Fruit fly (Drosophila melanogaster) whole organism, embryonic: Measurements from ENCODE around the gene woc.

Experiments used
- Adf1 ChIP-seq: fragments of 200-800 bp; sonication (Bioruptor generic); IDR thresholded peaks from 2 replicates; pipeline ENCODE4 v1.3.6; 2022; ENCODE audit warnings: missing biosample characterization, missing genetic modification characterization
- Atf-2 ChIP-seq: fragments of 200-800 bp; sonication (Bioruptor generic); optimal IDR thresholded peaks from 2 replicates; lab custom pipeline; 2016; ENCODE audit warnings: missing biosample characterization, missing genetic modification characterization
- C15 ChIP-seq: fragments of 200-800 bp; sonication (Bioruptor generic); IDR thresholded peaks from 3 replicates; pipeline ENCODE4 v1.3.6; 2022; ENCODE audit warnings: missing biosample characterization, missing genetic modification characterization
- CG10267 ChIP-seq: fragments of 200-800 bp; sonication (Bioruptor generic); optimal IDR thresholded peaks from 2 replicates; lab custom pipeline; 2018; ENCODE audit warnings: missing biosample characterization, mild to moderate bottlenecking, missing genetic modification characterization, moderate library complexity
- CG10274 ChIP-seq: fragments of 200-800 bp; sonication (Bioruptor generic); optimal IDR thresholded peaks from 3 replicates; lab custom pipeline; 2017; ENCODE audit warnings: missing biosample characterization, mild to moderate bottlenecking, missing genetic modification characterization
- CG10462 ChIP-seq: fragments of 200-800 bp; sonication (Bioruptor generic); optimal IDR thresholded peaks from 2 replicates; lab custom pipeline; 2016; ENCODE audit warnings: missing biosample characterization, missing genetic modification characterization
- CG11456 ChIP-seq: fragments of 200-800 bp; sonication (Bioruptor generic); IDR thresholded peaks from 3 replicates; pipeline ENCODE4 v1.3.6; 2022; ENCODE audit warnings: missing biosample characterization, missing genetic modification characterization
- CG11504 ChIP-seq: fragments of 200-800 bp; sonication (Bioruptor generic); optimal IDR thresholded peaks from 3 replicates; lab custom pipeline; 2019; ENCODE audit warnings: missing biosample characterization, mild to moderate bottlenecking, missing genetic modification characterization, moderate library complexity
- CG12071 ChIP-seq: fragments of 200-800 bp; sonication (Bioruptor generic); optimal IDR thresholded peaks from 3 replicates; lab custom pipeline; 2018; ENCODE audit warnings: missing biosample characterization, mild to moderate bottlenecking, missing genetic modification characterization
- CG12104 ChIP-seq: fragments of 200-800 bp; sonication (Bioruptor generic); optimal IDR thresholded peaks from 3 replicates; lab custom pipeline; 2016; ENCODE audit warnings: missing biosample characterization, missing genetic modification characterization
- CG14965 ChIP-seq: fragments of 200-800 bp; sonication (Bioruptor generic); optimal IDR thresholded peaks from 2 replicates; lab custom pipeline; 2016; ENCODE audit warnings: missing biosample characterization, missing genetic modification characterization, borderline replicate concordance
- CG15696 ChIP-seq: fragments of 200-800 bp; sonication (Bioruptor generic); optimal IDR thresholded peaks from 2 replicates; lab custom pipeline; 2019; ENCODE audit warnings: missing biosample characterization, mild to moderate bottlenecking, missing genetic modification characterization, moderate library complexity
- CG18764 ChIP-seq: fragments of 200-800 bp; sonication (Bioruptor generic); optimal IDR thresholded peaks from 3 replicates; lab custom pipeline; 2016; ENCODE audit warnings: missing biosample characterization, missing genetic modification characterization
- CG32772 ChIP-seq: fragments of 200-800 bp; sonication (Bioruptor generic); IDR thresholded peaks from 2 replicates; pipeline ENCODE4 v1.3.6; 2022; ENCODE audit warnings: missing biosample characterization, missing genetic modification characterization
- CG3281 ChIP-seq: fragments of 200-800 bp; sonication (Bioruptor generic); optimal IDR thresholded peaks from 3 replicates; lab custom pipeline; 2017; ENCODE audit warnings: missing biosample characterization, mild to moderate bottlenecking, missing genetic modification characterization
- CG34422 ChIP-seq: fragments of 200-800 bp; sonication (Bioruptor generic); IDR thresholded peaks from 3 replicates; pipeline ENCODE4 v1.3.6; 2022; ENCODE audit warnings: missing biosample characterization, missing genetic modification characterization
- CG42726 ChIP-seq: fragments of 200-800 bp; sonication (Bioruptor generic); IDR thresholded peaks from 2 replicates; pipeline ENCODE4 v1.3.6; 2022; ENCODE audit warnings: missing biosample characterization, missing genetic modification characterization; ENCODE audit not compliant: partially characterized antibody
- CG43689 ChIP-seq: fragments of 200-800 bp; sonication (Bioruptor generic); IDR thresholded peaks from 2 replicates; pipeline ENCODE4 v1.3.6; 2022; ENCODE audit warnings: missing biosample characterization, missing genetic modification characterization
- CG6683 ChIP-seq: fragments of 200-800 bp; sonication (Bioruptor generic); optimal IDR thresholded peaks from 2 replicates; lab custom pipeline; 2017; ENCODE audit warnings: missing biosample characterization, mild to moderate bottlenecking, missing genetic modification characterization, missing genetic modification reagents
- CG9437 ChIP-seq: fragments of 200-800 bp; sonication (Bioruptor generic); optimal IDR thresholded peaks from 2 replicates; lab custom pipeline; 2018; ENCODE audit warnings: missing biosample characterization, mild to moderate bottlenecking, missing genetic modification characterization
- CG9876 ChIP-seq: fragments of 200-800 bp; sonication (Bioruptor generic); optimal IDR thresholded peaks from 2 replicates; lab custom pipeline; 2016; ENCODE audit warnings: missing biosample characterization, missing genetic modification characterization
- Dfd ChIP-seq, 2 experiments: fragments of >200 bp; optimal IDR thresholded peaks; 2 replicates each; lab custom pipeline; 2017; ENCODE audit warnings: missing biosample characterization in 2 of 2, missing genetic modification characterization in 2 of 2
- Dip3 ChIP-seq: fragments of 200-800 bp; sonication (Bioruptor generic); optimal IDR thresholded peaks from 3 replicates; lab custom pipeline; 2016; ENCODE audit warnings: missing biosample characterization, missing genetic modification characterization
- Dll ChIP-seq: fragments of 200-800 bp; sonication (Bioruptor generic); IDR thresholded peaks from 4 replicates; pipeline ENCODE4 v1.3.6; 2022; ENCODE audit warnings: missing biosample characterization, missing genetic modification characterization; ENCODE audit not compliant: partially characterized antibody
- HLH3B ChIP-seq: fragments of 200-800 bp; sonication (Bioruptor generic); IDR thresholded peaks from 2 replicates; pipeline ENCODE4 v1.3.6; 2022; ENCODE audit warnings: missing biosample characterization, missing genetic modification characterization
- NC2β ChIP-seq: fragments of 200-800 bp; sonication (Bioruptor generic); optimal IDR thresholded peaks from 2 replicates; lab custom pipeline; 2016; ENCODE audit warnings: missing biosample characterization, missing genetic modification characterization
- Neu2 ChIP-seq: fragments of 200-800 bp; sonication (Bioruptor generic); optimal IDR thresholded peaks from 3 replicates; lab custom pipeline; 2016; ENCODE audit warnings: missing biosample characterization, missing genetic modification characterization, borderline replicate concordance
- Nf-YA ChIP-seq: fragments of 200-800 bp; sonication (Bioruptor generic); IDR thresholded peaks from 2 replicates; pipeline ENCODE4 v1.3.6; 2022; ENCODE audit warnings: missing biosample characterization, missing genetic modification characterization
- Opbp ChIP-seq: fragments of 200-800 bp; sonication (Bioruptor generic); IDR thresholded peaks from 3 replicates; pipeline ENCODE4 v1.3.6; 2022; ENCODE audit warnings: missing biosample characterization, missing genetic modification characterization; ENCODE audit not compliant: partially characterized antibody
- Poxn ChIP-seq: fragments of 200-800 bp; sonication (Bioruptor generic); IDR thresholded peaks from 2 replicates; pipeline ENCODE4 v1.3.6; 2022; ENCODE audit warnings: missing biosample characterization, missing genetic modification characterization
- Ptx1 ChIP-seq: fragments of 200-800 bp; sonication (Bioruptor generic); IDR thresholded peaks from 2 replicates; pipeline ENCODE4 v1.3.6; 2022; ENCODE audit warnings: missing biosample characterization, missing genetic modification characterization
- Rfx ChIP-seq: fragments of 200-800 bp; sonication (Bioruptor generic); IDR thresholded peaks from 2 replicates; pipeline ENCODE4 v1.3.6; 2022; ENCODE audit warnings: missing biosample characterization, missing genetic modification characterization
- Stat92E ChIP-seq, 3 experiments: fragments of >200 bp in 2 of 3; fragments of 200-800 bp in 1 of 3; sonication (Bioruptor generic) in 1 of 3; optimal IDR thresholded peaks; 2 replicates each; lab custom pipeline; 2017 to 2019; ENCODE audit warnings: missing biosample characterization in 3 of 3, missing genetic modification characterization in 3 of 3, mild to moderate bottlenecking in 1 of 3, moderate library complexity in 1 of 3
- ac ChIP-seq: fragments of 200-800 bp; sonication (Bioruptor generic); optimal IDR thresholded peaks from 3 replicates; lab custom pipeline; 2017; ENCODE audit warnings: missing biosample characterization, mild to moderate bottlenecking, missing genetic modification characterization
- cg ChIP-seq: fragments of 200-800 bp; sonication (Bioruptor generic); optimal IDR thresholded peaks from 3 replicates; lab custom pipeline; 2019; ENCODE audit warnings: missing biosample characterization, mild to moderate bottlenecking, missing genetic modification characterization, moderate library complexity
- chif ChIP-seq, 2 experiments: fragments of 200-800 bp; sonication (Bioruptor generic); optimal IDR thresholded peaks; 3 replicates each; lab custom pipeline; 2016; ENCODE audit warnings: missing biosample characterization in 2 of 2, missing genetic modification characterization in 2 of 2
- emc ChIP-seq: fragments of 200-800 bp; sonication (Bioruptor generic); optimal IDR thresholded peaks from 2 replicates; lab custom pipeline; 2016; ENCODE audit warnings: missing biosample characterization, missing genetic modification characterization
- ems ChIP-seq: fragments of 200-800 bp; sonication (Bioruptor generic); optimal IDR thresholded peaks from 3 replicates; lab custom pipeline; 2016; ENCODE audit warnings: missing biosample characterization, missing genetic modification characterization
- eve ChIP-seq, 2 experiments: fragments of >200 bp; optimal IDR thresholded peaks; 2 replicates each; lab custom pipeline; 2017; ENCODE audit warnings: missing biosample characterization in 2 of 2, missing genetic modification characterization in 2 of 2
- h ChIP-seq: fragments of >200 bp; optimal IDR thresholded peaks from 2 replicates; lab custom pipeline; 2017
- her ChIP-seq: fragments of 200-800 bp; sonication (Bioruptor generic); optimal IDR thresholded peaks from 2 replicates; lab custom pipeline; 2016; ENCODE audit warnings: missing biosample characterization, missing genetic modification characterization
- lilli ChIP-seq: fragments of 200-800 bp; sonication (Bioruptor generic); optimal IDR thresholded peaks from 3 replicates; lab custom pipeline; 2016; ENCODE audit warnings: missing biosample characterization, missing genetic modification characterization
- nerfin-2 ChIP-seq: fragments of 200-800 bp; sonication (Bioruptor generic); IDR thresholded peaks from 2 replicates; pipeline ENCODE4 v1.3.6; 2022; ENCODE audit warnings: missing biosample characterization, missing genetic modification characterization; ENCODE audit not compliant: partially characterized antibody
- odd ChIP-seq: fragments of 200-800 bp; sonication (Bioruptor generic); optimal IDR thresholded peaks from 2 replicates; lab custom pipeline; 2017; ENCODE audit warnings: missing biosample characterization, mild to moderate bottlenecking, missing genetic modification characterization
- pum ChIP-seq: fragments of 200-800 bp; sonication (Bioruptor generic); optimal IDR thresholded peaks from 2 replicates; lab custom pipeline; 2016; ENCODE audit warnings: missing biosample characterization, missing genetic modification characterization
- pzg ChIP-seq: fragments of 200-800 bp; sonication (Bioruptor generic); optimal IDR thresholded peaks from 3 replicates; lab custom pipeline; 2018; ENCODE audit warnings: missing biosample characterization, mild to moderate bottlenecking, missing genetic modification characterization, moderate library complexity
- rib ChIP-seq: fragments of 200-800 bp; sonication (Bioruptor generic); IDR thresholded peaks from 2 replicates; pipeline ENCODE4 v1.3.6; 2022; ENCODE audit warnings: missing biosample characterization, missing genetic modification characterization
- run ChIP-seq: fragments of 200-800 bp; sonication (Bioruptor generic); optimal IDR thresholded peaks from 3 replicates; lab custom pipeline; 2018; ENCODE audit warnings: missing biosample characterization, mild to moderate bottlenecking, missing genetic modification characterization
- wdn ChIP-seq: fragments of 200-800 bp; sonication (Bioruptor generic); IDR thresholded peaks from 2 replicates; pipeline ENCODE4 v1.3.6; 2022; ENCODE audit warnings: missing biosample characterization, missing genetic modification characterization

The woc gene

DNA sequence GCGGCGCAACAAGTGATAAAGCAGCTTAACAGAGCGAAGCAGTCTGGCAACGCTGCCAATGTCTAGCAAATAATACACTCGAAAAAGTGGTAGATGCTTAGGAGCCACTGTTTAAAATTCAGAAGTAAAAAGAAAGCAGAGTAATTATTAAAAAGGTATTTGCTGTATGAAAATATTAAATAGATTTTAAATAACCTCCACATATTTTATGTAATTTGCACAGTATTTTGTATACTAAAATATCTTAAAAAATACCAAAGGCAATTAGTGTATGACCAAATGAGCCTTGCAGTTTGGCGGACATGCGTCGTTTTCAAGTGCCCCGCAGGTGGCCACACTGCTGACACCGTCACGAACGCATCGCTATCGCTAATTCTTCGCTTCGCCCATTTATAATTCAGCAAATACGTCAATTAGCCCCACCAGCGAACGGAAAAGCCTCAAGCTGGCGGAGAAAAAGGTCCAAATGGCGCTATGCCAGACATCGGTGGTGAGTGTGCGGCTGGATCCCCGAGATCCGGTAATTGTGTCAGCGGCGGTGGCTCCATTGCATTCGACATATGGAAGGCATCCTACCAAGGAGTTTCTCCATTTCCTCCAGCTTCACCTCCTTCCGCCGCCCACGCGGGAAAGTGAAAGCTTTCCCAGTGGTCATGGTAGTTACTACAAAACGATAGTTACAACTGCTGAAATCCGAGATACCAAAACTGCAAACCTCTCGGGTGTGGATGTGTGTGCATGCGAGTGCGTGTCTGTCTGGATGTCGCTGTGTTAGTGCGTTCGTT is 10.5 kb downstream of the woc start, which contains the start of gene pll (continued):
- TF ChIP-seq CG43689, result peak; percentile 60; the same call in 1 of the 2 replicates
- no peak for TF ChIP-seq ac (GFP tag; lab: Kevin White, UChicago)
- TF ChIP-seq Dip3 (GFP tag; lab: Kevin White, UChicago), result peak; percentile 64
- peak; percentile 89 for TF ChIP-seq Ptx1
- TF ChIP-seq C15, result 0 out of 3 replicates have a peak, but pooled peaks have one; percentile 47
- TF ChIP-seq emc (GFP tag; lab: Kevin White, UChicago), result peak; percentile 55
- no peak for TF ChIP-seq Neu2 (GFP tag; lab: Kevin White, UChicago)
- peak; percentile 31 for TF ChIP-seq CG12104 (GFP tag; lab: Kevin White, UChicago)
- TF ChIP-seq chif (GFP tag; optimal IDR thresholded peaks at IDR 0.05; lab: Kevin White, UChicago), result peak; percentile 69 to 74
- peak; percentile 58 for TF ChIP-seq CG15696 (tag; lab: Kevin White, UChicago)
- peak; percentile 80 for TF ChIP-seq CG10267 (tag; lab: Kevin White, UChicago)
- peak; percentile 89 for TF ChIP-seq CG32772
- TF ChIP-seq CG9876 (GFP tag; lab: Kevin White, UChicago), result peak; percentile 41
- no peak for TF ChIP-seq CG14965 (GFP tag; lab: Kevin White, UChicago)
- peak; percentile 84 for TF ChIP-seq wdn (GFP tag; lab: Robert Waterston, UW)
- peak; percentile 95 for TF ChIP-seq CG11456 (GFP tag; lab: Robert Waterston, UW)
- TF ChIP-seq CG9437, result no peak
- peak; percentile 93 for TF ChIP-seq pzg
- peak; percentile 75 for TF ChIP-seq cg
- TF ChIP-seq NC2β, result peak; percentile 53
- TF ChIP-seq Atf-2 (GFP tag; lab: Kevin White, UChicago), result peak; percentile 27
- peak; percentile 66 for TF ChIP-seq ems (GFP tag; lab: Kevin White, UChicago)
- TF ChIP-seq CG6683 (GFP tag; lab: Kevin White, UChicago), result peak; percentile 30
- peak; percentile 89 for TF ChIP-seq lilli (GFP tag; lab: Kevin White, UChicago)
- TF ChIP-seq CG34422 (GFP tag; lab: Robert Waterston, UW), result peak; percentile 87
- TF ChIP-seq h (lab: Kevin White, UChicago), result no peak
- no peak for TF ChIP-seq her (GFP tag; lab: Kevin White, UChicago)
- peak; percentile 35; the same call in 1 of the 2 replicates for TF ChIP-seq CG42726 (GFP tag; lab: Robert Waterston, UW)
- TF ChIP-seq Dfd (GFP tag; optimal IDR thresholded peaks at IDR 0.05; lab: Kevin White, UChicago), result no peak
- peak; percentile 93 for TF ChIP-seq Rfx
- no peak for TF ChIP-seq CG12071 (GFP tag; lab: Kevin White, UChicago)
- TF ChIP-seq CG18764, result peak; percentile 66
- peak in 1 of 3 experiments; percentile 64 for TF ChIP-seq Stat92E (GFP tag; optimal IDR thresholded peaks at IDR 0.05; lab: Kevin White, UChicago)
- TF ChIP-seq Adf1 (GFP tag; lab: Robert Waterston, UW), result peak; percentile 67
- peak; percentile 58 for TF ChIP-seq pum (GFP tag; lab: Kevin White, UChicago)
- peak; percentile 68; the same call in 3 of the 4 replicates for TF ChIP-seq Dll (GFP tag; lab: Robert Waterston, UW)
- TF ChIP-seq CG10274 (GFP tag; lab: Kevin White, UChicago), result no peak
- TF ChIP-seq odd (GFP tag; lab: Kevin White, UChicago), result no peak
- no peak for TF ChIP-seq CG11504 (tag; lab: Kevin White, UChicago)
- TF ChIP-seq run (tag; lab: Kevin White, UChicago), result peak; percentile 58
- peak; percentile 68 for TF ChIP-seq Poxn
- TF ChIP-seq CG3281, result peak; percentile 63
- peak; percentile 63; the same call in 1 of the 2 replicates for TF ChIP-seq rib (GFP tag; lab: Robert Waterston, UW)
- TF ChIP-seq HLH3B (GFP tag; lab: Robert Waterston, UW), result peak; percentile 89
- peak; percentile 77 for TF ChIP-seq Nf-YA (GFP tag; lab: Robert Waterston, UW)
- TF ChIP-seq eve (GFP tag; optimal IDR thresholded peaks at IDR 0.05; lab: Kevin White, UChicago), result no peak
- TF ChIP-seq CG10462 (GFP tag; lab: Kevin White, UChicago), result peak; percentile 41
- TF ChIP-seq nerfin-2 (GFP tag; lab: Robert Waterston, UW), result no peak
- TF ChIP-seq Opbp (GFP tag; lab: Robert Waterston, UW), result peak; percentile 42; the same call in 2 of the 3 replicates
